Fruit fly (Drosophila melanogaster) whole organism, adult: ENCODE measurements around the gene CG46026.

Experiments used
- CG1620 ChIP-seq: fragments of 200-800 bp; sonication (Bioruptor generic); optimal IDR thresholded peaks from 2 replicates; lab custom pipeline; 2016; ENCODE audit warnings: missing biosample characterization, missing genetic modification characterization
- Hr96 ChIP-seq: fragments of 200-800 bp; sonication (Bioruptor generic); optimal IDR thresholded peaks from 2 replicates; lab custom pipeline; 2016; ENCODE audit warnings: missing biosample characterization, missing genetic modification characterization
- pad ChIP-seq: fragments of 200-800 bp; sonication (Bioruptor generic); optimal IDR thresholded peaks from 3 replicates; lab custom pipeline; 2017; ENCODE audit warnings: missing biosample characterization, missing genetic modification characterization, mild to moderate bottlenecking, moderate library complexity, missing genetic modification reagents
- toe ChIP-seq: fragments of 200-800 bp; sonication (Bioruptor generic); optimal IDR thresholded peaks from 2 replicates; lab custom pipeline; 2016; ENCODE audit warnings: missing biosample characterization, missing genetic modification characterization

DNA sequence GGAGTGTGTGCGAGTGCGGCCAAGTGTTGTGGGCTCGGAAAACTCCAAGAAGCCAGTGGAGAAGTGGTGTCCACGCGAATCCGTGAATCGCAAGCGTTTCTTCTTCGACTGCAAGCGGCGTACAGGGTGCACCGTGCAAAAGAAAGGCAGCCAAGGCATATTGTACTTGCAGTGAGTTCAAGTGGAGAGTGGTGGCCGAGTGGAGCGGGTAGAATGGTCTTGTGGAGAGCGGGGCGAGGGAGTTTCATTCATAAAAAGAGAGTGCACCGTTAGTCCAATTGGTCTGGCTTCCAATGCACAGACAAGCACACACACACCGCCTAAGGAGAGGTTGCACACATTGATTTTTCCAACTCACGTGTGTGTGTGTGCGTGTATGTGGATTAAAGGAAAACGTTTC lies 44.5 kb downstream of the CG46026 start:
- TF ChIP-seq CG1620 (GFP tag; lab: Kevin White, UChicago), result no peak
- TF ChIP-seq pad (GFP tag; lab: Kevin White, UChicago), result peak; percentile 92
- no peak for TF ChIP-seq toe (GFP tag; lab: Kevin White, UChicago)
- no peak for TF ChIP-seq Hr96 (GFP tag; lab: Kevin White, UChicago)
